Fruit fly (Drosophila melanogaster) whole organism, embryonic: ENCODE results near the gene RpS15Aa.

ENCODE experiments used
- B-H1 ChIP-seq: fragments of 200-800 bp; sonication (Bioruptor generic); IDR thresholded peaks from 3 replicates; pipeline ENCODE4 v1.3.6; 2022; ENCODE audit warnings: missing biosample characterization, missing genetic modification characterization
- C15 ChIP-seq: fragments of 200-800 bp; sonication (Bioruptor generic); IDR thresholded peaks from 3 replicates; pipeline ENCODE4 v1.3.6; 2022; ENCODE audit warnings: missing biosample characterization, missing genetic modification characterization
- CG10366 ChIP-seq: fragments of 200-800 bp; sonication (Bioruptor generic); IDR thresholded peaks from 2 replicates; pipeline ENCODE4 v1.3.6; 2022; ENCODE audit warnings: missing biosample characterization, missing genetic modification characterization
- CG10565 ChIP-seq: fragments of 200-800 bp; sonication (Bioruptor generic); optimal IDR thresholded peaks from 3 replicates; lab custom pipeline; 2016; ENCODE audit warnings: missing biosample characterization, mild to moderate bottlenecking, missing genetic modification characterization
- CG10979 ChIP-seq: fragments of 200-800 bp; sonication (Bioruptor generic); optimal IDR thresholded peaks from 2 replicates; lab custom pipeline; 2018; ENCODE audit warnings: missing biosample characterization, mild to moderate bottlenecking, missing genetic modification characterization, moderate library complexity
- CG11093 ChIP-seq: fragments of 200-800 bp; sonication (Bioruptor generic); IDR thresholded peaks from 3 replicates; pipeline ENCODE4 v1.3.6; 2022; ENCODE audit warnings: missing biosample characterization, missing genetic modification characterization
- CG11695 ChIP-seq: fragments of 200-800 bp; sonication (Bioruptor generic); IDR thresholded peaks from 3 replicates; pipeline ENCODE4 v1.3.6; 2022; ENCODE audit warnings: missing biosample characterization, missing genetic modification characterization
- CG13424 ChIP-seq: fragments of 200-800 bp; sonication (Bioruptor generic); optimal IDR thresholded peaks from 2 replicates; lab custom pipeline; 2019; ENCODE audit warnings: missing biosample characterization, mild to moderate bottlenecking, missing genetic modification characterization, moderate library complexity
- CG1603 ChIP-seq: fragments of 200-800 bp; sonication (Bioruptor generic); optimal IDR thresholded peaks from 2 replicates; lab custom pipeline; 2019; ENCODE audit warnings: missing biosample characterization, mild to moderate bottlenecking, missing genetic modification characterization, moderate library complexity
- CG16815 ChIP-seq: fragments of 200-800 bp; sonication (Bioruptor generic); optimal IDR thresholded peaks from 3 replicates; lab custom pipeline; 2017; ENCODE audit warnings: missing biosample characterization, mild to moderate bottlenecking, missing genetic modification characterization
- CG18619 ChIP-seq: fragments of 200-800 bp; sonication (Bioruptor generic); optimal IDR thresholded peaks from 3 replicates; lab custom pipeline; 2017; ENCODE audit warnings: missing biosample characterization, mild to moderate bottlenecking, missing genetic modification characterization
- CG2889 ChIP-seq: fragments of 200-800 bp; sonication (Bioruptor generic); IDR thresholded peaks from 3 replicates; pipeline ENCODE4 v1.3.6; 2022; ENCODE audit warnings: missing biosample characterization, missing genetic modification characterization
- CG4617 ChIP-seq: fragments of 200-800 bp; sonication (Bioruptor generic); optimal IDR thresholded peaks from 3 replicates; lab custom pipeline; 2016; ENCODE audit warnings: missing biosample characterization, missing genetic modification characterization, borderline replicate concordance
- CG7745 ChIP-seq: fragments of 200-800 bp; sonication (Bioruptor generic); optimal IDR thresholded peaks from 2 replicates; lab custom pipeline; 2018; ENCODE audit warnings: missing biosample characterization, mild to moderate bottlenecking, missing genetic modification characterization, moderate library complexity
- CG7963 ChIP-seq: fragments of 200-800 bp; sonication (Bioruptor generic); IDR thresholded peaks from 3 replicates; pipeline ENCODE4 v1.3.6; 2022; ENCODE audit warnings: missing biosample characterization, missing genetic modification characterization; ENCODE audit not compliant: partially characterized antibody
- CG9609 ChIP-seq: fragments of 200-800 bp; sonication (Bioruptor generic); optimal IDR thresholded peaks from 3 replicates; lab custom pipeline; 2016; ENCODE audit warnings: missing biosample characterization, missing genetic modification characterization
- CG9817 ChIP-seq: fragments of 200-800 bp; sonication (Bioruptor generic); optimal IDR thresholded peaks from 2 replicates; lab custom pipeline; 2018; ENCODE audit warnings: missing biosample characterization, mild to moderate bottlenecking, missing genetic modification characterization, moderate library complexity
- Deaf1 ChIP-seq: fragments of 200-800 bp; optimal IDR thresholded peaks from 3 replicates; lab custom pipeline; 2019; ENCODE audit warnings: missing biosample characterization, mild to moderate bottlenecking, missing genetic modification characterization, moderate library complexity
- GATAe ChIP-seq: fragments of 200-800 bp; sonication (Bioruptor generic); conservative IDR thresholded peaks from 2 replicates; pipeline ENCODE4 v1.3.6; 2022; ENCODE audit warnings: missing biosample characterization, missing genetic modification characterization
- HHEX ChIP-seq: fragments of 200-800 bp; sonication (Bioruptor generic); optimal IDR thresholded peaks from 3 replicates; lab custom pipeline; 2017; ENCODE audit warnings: missing biosample characterization, mild to moderate bottlenecking, missing genetic modification characterization, missing genetic modification reagents
- Hand ChIP-seq: fragments of 200-800 bp; sonication (Bioruptor generic); optimal IDR thresholded peaks from 2 replicates; lab custom pipeline; 2017; ENCODE audit warnings: mild to moderate bottlenecking, missing biosample characterization, missing genetic modification reagents, missing genetic modification characterization
- Hr51 ChIP-seq, 2 experiments: fragments of 200-800 bp; sonication (Bioruptor generic); optimal IDR thresholded peaks; 2 replicates in 1 of 2; 3 replicates in 1 of 2; lab custom pipeline; 2016 to 2018; ENCODE audit warnings: missing biosample characterization in 2 of 2, missing genetic modification characterization in 2 of 2, mild to moderate bottlenecking in 1 of 2, moderate library complexity in 1 of 2
- Jarid2 ChIP-seq: fragments of 200-800 bp; sonication (Bioruptor generic); optimal IDR thresholded peaks from 3 replicates; lab custom pipeline; 2017; ENCODE audit warnings: mild to moderate bottlenecking, missing biosample characterization, missing genetic modification reagents, missing genetic modification characterization
- NK7.1 ChIP-seq: fragments of 200-800 bp; sonication (Bioruptor generic); optimal IDR thresholded peaks from 3 replicates; lab custom pipeline; 2016; ENCODE audit warnings: missing biosample characterization, missing genetic modification characterization
- NfI ChIP-seq: fragments of 200-800 bp; sonication (Bioruptor generic); optimal IDR thresholded peaks from 3 replicates; lab custom pipeline; 2018; ENCODE audit warnings: missing biosample characterization, mild to moderate bottlenecking, missing genetic modification characterization, moderate library complexity
- cg ChIP-seq: fragments of 200-800 bp; sonication (Bioruptor generic); optimal IDR thresholded peaks from 3 replicates; lab custom pipeline; 2019; ENCODE audit warnings: missing biosample characterization, mild to moderate bottlenecking, missing genetic modification characterization, moderate library complexity
- crp ChIP-seq, 2 experiments: fragments of 200-800 bp; sonication (Bioruptor generic); optimal IDR thresholded peaks; 2 replicates in 1 of 2; 3 replicates in 1 of 2; lab custom pipeline; 2017; ENCODE audit warnings: missing biosample characterization in 2 of 2, missing genetic modification characterization in 2 of 2, mild to moderate bottlenecking in 1 of 2, moderate library complexity in 1 of 2
- cwo ChIP-seq: fragments of 200-800 bp; sonication (Bioruptor generic); optimal IDR thresholded peaks from 3 replicates; lab custom pipeline; 2017; ENCODE audit warnings: missing biosample characterization, missing genetic modification characterization, mild to moderate bottlenecking, moderate library complexity, missing genetic modification reagents
- dmrt99B ChIP-seq: fragments of 200-800 bp; sonication (Bioruptor generic); optimal IDR thresholded peaks from 2 replicates; lab custom pipeline; 2018; ENCODE audit warnings: missing biosample characterization, mild to moderate bottlenecking, missing genetic modification characterization, moderate library complexity
- eve ChIP-seq, 2 experiments: fragments of >200 bp; optimal IDR thresholded peaks; 2 replicates each; lab custom pipeline; 2017; ENCODE audit warnings: missing biosample characterization in 2 of 2, missing genetic modification characterization in 2 of 2
- eyg ChIP-seq: fragments of 200-800 bp; sonication (Bioruptor generic); optimal IDR thresholded peaks from 3 replicates; lab custom pipeline; 2016; ENCODE audit warnings: missing biosample characterization, missing genetic modification characterization
- gem ChIP-seq: fragments of 200-800 bp; sonication (Bioruptor generic); optimal IDR thresholded peaks from 2 replicates; lab custom pipeline; 2019; ENCODE audit warnings: missing biosample characterization, mild to moderate bottlenecking, missing genetic modification characterization, moderate library complexity
- hkb ChIP-seq, 2 experiments: fragments of 200-800 bp in 1 of 2; fragments of >200 bp in 1 of 2; sonication (Bioruptor generic) in 1 of 2; IDR thresholded peaks in 1 of 2; optimal IDR thresholded peaks in 1 of 2; 2 replicates each; pipeline versions ENCODE4 v1.3.6 to Lab custom; 2017 to 2022; ENCODE audit warnings: missing biosample characterization in 1 of 2, missing genetic modification characterization in 1 of 2
- lbe ChIP-seq: fragments of 200-800 bp; sonication (Bioruptor generic); optimal IDR thresholded peaks from 2 replicates; lab custom pipeline; 2016; ENCODE audit warnings: missing biosample characterization, mild to moderate bottlenecking, missing genetic modification characterization
- lilli ChIP-seq: fragments of 200-800 bp; sonication (Bioruptor generic); optimal IDR thresholded peaks from 3 replicates; lab custom pipeline; 2016; ENCODE audit warnings: missing biosample characterization, missing genetic modification characterization
- otp ChIP-seq: fragments of 200-800 bp; sonication (Bioruptor generic); IDR thresholded peaks from 3 replicates; pipeline ENCODE4, ENCODE4 v1.3.6; 2022; ENCODE audit warnings: missing biosample characterization, missing genetic modification characterization
- pan ChIP-seq, 4 experiments: fragments of >200 bp in 3 of 4; fragments of 200-800 bp in 1 of 4; sonication (Bioruptor generic) in 1 of 4; optimal IDR thresholded peaks in 3 of 4; IDR thresholded peaks in 1 of 4; 2 replicates each; pipeline versions ENCODE4 v1.3.6 to Lab custom; 2017 to 2022; ENCODE audit warnings: missing biosample characterization in 2 of 4, missing genetic modification characterization in 2 of 4, mixed read lengths in 1 of 4
- psq ChIP-seq: fragments of 200-800 bp; sonication (Bioruptor generic); optimal IDR thresholded peaks from 2 replicates; lab custom pipeline; 2017; ENCODE audit warnings: missing biosample characterization, missing genetic modification characterization
- repo ChIP-seq: fragments of 200-800 bp; sonication (Bioruptor generic); optimal IDR thresholded peaks from 2 replicates; lab custom pipeline; 2016; ENCODE audit warnings: missing biosample characterization, missing genetic modification characterization
- rib ChIP-seq: fragments of 200-800 bp; sonication (Bioruptor generic); IDR thresholded peaks from 2 replicates; pipeline ENCODE4 v1.3.6; 2022; ENCODE audit warnings: missing biosample characterization, missing genetic modification characterization
- sens ChIP-seq: fragments of 200-800 bp; sonication (Bioruptor generic); peaks from one replicate; lab custom pipeline; 2016; ENCODE audit warnings: missing biosample characterization, missing genetic modification characterization
- sens-2 ChIP-seq: fragments of 200-800 bp; sonication (Bioruptor generic); IDR thresholded peaks from 2 replicates; pipeline ENCODE4 v1.3.6; 2022; ENCODE audit warnings: missing biosample characterization, missing genetic modification characterization
- sob ChIP-seq: fragments of 200-800 bp; sonication (Bioruptor generic); IDR thresholded peaks from 2 replicates; pipeline ENCODE4 v1.3.6; 2022; ENCODE audit warnings: missing biosample characterization, missing genetic modification characterization
- vvl ChIP-seq: fragments of 200-800 bp; sonication (Bioruptor generic); IDR thresholded peaks from 2 replicates; pipeline ENCODE4 v1.3.6; 2022; ENCODE audit warnings: missing biosample characterization, missing genetic modification characterization
- wor ChIP-seq: fragments of 200-800 bp; sonication (Bioruptor generic); IDR thresholded peaks from 2 replicates; pipeline ENCODE4 v1.3.6; 2022; ENCODE audit warnings: missing biosample characterization, missing genetic modification characterization

The RpS15Aa gene

DNA sequence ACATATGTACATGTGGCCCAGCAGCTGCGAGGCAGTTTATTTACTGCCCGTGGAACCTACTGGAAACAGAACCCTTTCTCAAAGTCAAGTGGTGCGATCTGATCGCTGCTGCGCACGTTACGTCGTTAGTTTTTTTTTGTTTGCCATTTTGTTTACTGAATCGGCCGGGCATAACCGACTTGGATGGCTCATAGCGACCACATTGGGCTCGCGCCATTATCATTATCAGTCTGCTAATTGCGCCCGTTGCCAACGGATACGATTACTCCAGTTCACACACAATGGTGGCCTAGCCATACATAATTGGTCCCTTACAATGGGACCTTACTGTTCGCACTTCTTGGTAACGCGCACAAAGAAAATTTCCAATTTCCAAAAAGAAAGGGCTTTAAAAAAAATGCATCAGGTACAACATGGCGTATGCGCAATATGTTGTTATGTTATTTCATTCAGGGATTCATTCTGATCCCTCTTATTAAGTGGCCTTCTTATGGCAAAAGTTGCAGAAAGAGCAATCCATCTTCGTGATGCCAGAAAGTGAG, 4.7 kb downstream of the RpS15Aa start (continued):
- TF ChIP-seq CG18619 (GFP tag; lab: Kevin White, UChicago) (peak; percentile 16), psq (GFP tag; lab: Kevin White, UChicago) (no peak), CG10979 (tag; lab: Kevin White, UChicago) (no peak), sens (peak; percentile 63), CG4617 (GFP tag; lab: Kevin White, UChicago) (no peak), CG2889 (GFP tag; lab: Robert Waterston, UW) (no peak), Hand (GFP tag; lab: Kevin White, UChicago) (no peak), CG13424 (tag; lab: Kevin White, UChicago) (no peak), sob (GFP tag; lab: Robert Waterston, UW) (no peak), Deaf1 (tag; lab: Kevin White, UChicago) (no peak), Jarid2 (GFP tag; lab: Kevin White, UChicago) (no peak), CG7963 (GFP tag; lab: Robert Waterston, UW) (no peak), C15 (GFP tag; lab: Robert Waterston, UW) (no peak), CG11093 (GFP tag; lab: Robert Waterston, UW) (no peak), CG1603 (peak; percentile 9), sens-2 (GFP tag; lab: Robert Waterston, UW) (no peak), CG16815 (GFP tag; lab: Kevin White, UChicago) (peak; percentile 15), CG10565 (GFP tag; lab: Kevin White, UChicago) (no peak), HHEX (GFP tag; lab: Kevin White, UChicago) (no peak), cg (GFP tag; lab: Kevin White, UChicago) (no peak), rib (GFP tag; lab: Robert Waterston, UW) (no peak), repo (GFP tag; lab: Kevin White, UChicago) (no peak), CG10366 (no peak)

DNA sequence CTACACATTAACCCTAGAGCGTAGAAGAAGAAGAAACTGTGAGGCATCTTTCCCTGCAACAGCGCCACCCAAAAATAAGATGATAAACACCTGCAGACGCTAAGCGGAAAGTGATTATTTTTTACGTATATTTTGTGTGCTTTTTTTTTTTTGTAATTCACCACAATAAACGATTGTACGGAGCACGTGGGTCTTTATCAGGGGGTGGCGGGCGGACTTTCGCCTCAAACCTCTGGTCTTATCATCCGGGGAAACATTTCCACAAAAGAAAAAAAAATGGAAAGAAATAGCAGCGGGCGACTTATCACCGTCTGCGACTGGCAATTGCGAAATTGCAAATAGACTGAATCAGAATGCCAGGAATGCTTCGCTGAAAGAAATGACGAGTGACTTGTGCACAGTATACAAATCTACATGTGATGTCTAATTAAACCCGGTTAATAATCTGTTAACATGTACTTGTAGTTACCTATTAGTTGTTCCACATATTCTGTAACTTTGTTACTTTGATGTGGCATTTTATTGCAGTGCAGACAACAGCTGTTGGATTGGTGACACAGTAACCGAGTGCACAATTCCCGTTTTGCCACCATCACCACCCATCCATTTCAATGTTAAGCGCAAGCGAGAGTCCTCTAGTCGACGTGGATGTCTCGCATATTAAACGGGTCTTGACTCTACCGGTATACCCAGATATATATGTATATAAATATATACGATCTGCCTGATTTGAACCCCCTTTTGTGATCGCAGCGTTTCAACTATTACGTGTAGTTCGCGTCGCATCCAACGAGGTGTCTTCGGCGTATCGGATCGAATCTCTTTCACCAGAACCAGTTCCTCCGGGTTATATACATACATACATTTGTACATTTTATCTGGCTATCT, 5.4 kb downstream of the RpS15Aa start:
- TF ChIP-seq CG11695 (GFP tag; lab: Robert Waterston, UW) (0 out of 3 replicates have a peak, but pooled peaks have one; percentile 13), hkb (optimal IDR thresholded peaks at IDR 0.05; lab: Kevin White, UChicago) (no peak), hkb (GFP tag; IDR thresholded peaks at IDR 0.05; lab: Robert Waterston, UW) (0 out of 2 replicates have a peak, but pooled peaks have one; percentile 23), Hr51 (GFP tag; optimal IDR thresholded peaks at IDR 0.05; lab: Kevin White, UChicago) (peak in 1 of 2 experiments; percentile 33), vvl (GFP tag; lab: Robert Waterston, UW) (peak; percentile 55), lbe (peak; percentile 61), crp (GFP tag; optimal IDR thresholded peaks at IDR 0.05; lab: Kevin White, UChicago) (peak in 1 of 2 experiments; percentile 39), dmrt99B (tag; lab: Kevin White, UChicago) (peak; percentile 48), cwo (GFP tag; lab: Kevin White, UChicago) (peak; percentile 20), CG9817 (tag; lab: Kevin White, UChicago) (peak; percentile 2), CG9609 (GFP tag; lab: Kevin White, UChicago) (no peak), eve (GFP tag; optimal IDR thresholded peaks at IDR 0.05; lab: Kevin White, UChicago) (peak in 1 of 2 experiments; percentile 85), eyg (no peak), rib (GFP tag; lab: Robert Waterston, UW) (no peak), GATAe (GFP tag; lab: Robert Waterston, UW) (no peak), pan (optimal IDR thresholded peaks at IDR 0.05; lab: Kevin White, UChicago) (no peak), pan (GFP tag; optimal IDR thresholded peaks at IDR 0.05 in 1 of 2, IDR thresholded peaks at IDR 0.05 in 1 of 2) (peak in 1 of 2 experiments; percentile 38), NK7.1 (GFP tag; lab: Kevin White, UChicago) (no peak), CG7745 (tag; lab: Kevin White, UChicago) (no peak), gem (tag; lab: Kevin White, UChicago) (peak; percentile 46), NfI (GFP tag; lab: Kevin White, UChicago) (peak; percentile 21), lilli (peak; percentile 18), B-H1 (peak; percentile 29; the same call in 1 of the 3 replicates), otp (GFP tag; lab: Robert Waterston, UW) (no peak), wor (GFP tag; lab: Robert Waterston, UW) (0 out of 2 replicates have a peak, but pooled peaks have one; percentile 22)
